Fruit fly (Drosophila melanogaster) whole organism, embryonic: ENCODE results near the gene CG42324.

Experiments
- Abd-B ChIP-seq: fragments of 200-800 bp; sonication (Bioruptor generic); optimal IDR thresholded peaks from 2 replicates; lab custom pipeline; 2018; ENCODE audit warnings: missing biosample characterization, mild to moderate bottlenecking, missing genetic modification characterization, moderate library complexity
- Adf1 ChIP-seq: fragments of 200-800 bp; sonication (Bioruptor generic); IDR thresholded peaks from 2 replicates; pipeline ENCODE4 v1.3.6; 2022; ENCODE audit warnings: missing biosample characterization, missing genetic modification characterization
- Aef1 ChIP-seq: fragments of 200-800 bp; sonication (Bioruptor generic); IDR thresholded peaks from 3 replicates; pipeline ENCODE4 v1.3.6; 2022; ENCODE audit warnings: missing biosample characterization, missing genetic modification characterization
- Awh ChIP-seq: fragments of 200-800 bp; sonication (Bioruptor generic); IDR thresholded peaks from 2 replicates; pipeline ENCODE4, ENCODE4 v1.3.6; 2022; ENCODE audit warnings: missing biosample characterization, missing genetic modification characterization
- CG10147 ChIP-seq: fragments of 200-800 bp; sonication (Bioruptor generic); optimal IDR thresholded peaks from 2 replicates; lab custom pipeline; 2019; ENCODE audit warnings: missing biosample characterization, mild to moderate bottlenecking, missing genetic modification characterization, moderate library complexity
- CG10366 ChIP-seq: fragments of 200-800 bp; sonication (Bioruptor generic); IDR thresholded peaks from 2 replicates; pipeline ENCODE4 v1.3.6; 2022; ENCODE audit warnings: missing biosample characterization, missing genetic modification characterization
- CG10565 ChIP-seq: fragments of 200-800 bp; sonication (Bioruptor generic); optimal IDR thresholded peaks from 3 replicates; lab custom pipeline; 2016; ENCODE audit warnings: missing biosample characterization, mild to moderate bottlenecking, missing genetic modification characterization
- CG12659 ChIP-seq: fragments of 200-800 bp; sonication (Bioruptor generic); optimal IDR thresholded peaks from 3 replicates; lab custom pipeline; 2017; ENCODE audit warnings: mild to moderate bottlenecking, missing biosample characterization, missing genetic modification reagents, missing genetic modification characterization
- CG15601 ChIP-seq: fragments of 200-800 bp; sonication (Bioruptor generic); optimal IDR thresholded peaks from 3 replicates; lab custom pipeline; 2019; ENCODE audit warnings: missing biosample characterization, mild to moderate bottlenecking, missing genetic modification characterization, moderate library complexity
- CG18011 ChIP-seq: fragments of 200-800 bp; sonication (Bioruptor generic); optimal IDR thresholded peaks from 2 replicates; lab custom pipeline; 2017; ENCODE audit warnings: missing biosample characterization, missing genetic modification characterization, mild to moderate bottlenecking, moderate library complexity, missing genotype
- CG1832 ChIP-seq: fragments of 200-800 bp; sonication (Bioruptor generic); optimal IDR thresholded peaks from 2 replicates; lab custom pipeline; 2017; ENCODE audit warnings: missing biosample characterization, mild to moderate bottlenecking, missing genetic modification characterization, inconsistent platforms
- CG18764 ChIP-seq: fragments of 200-800 bp; sonication (Bioruptor generic); optimal IDR thresholded peaks from 3 replicates; lab custom pipeline; 2016; ENCODE audit warnings: missing biosample characterization, missing genetic modification characterization
- CG30403 ChIP-seq: fragments of 200-800 bp; sonication (Bioruptor generic); optimal IDR thresholded peaks from 3 replicates; lab custom pipeline; 2016; ENCODE audit warnings: missing biosample characterization, missing genetic modification characterization
- CG30431 ChIP-seq: fragments of 200-800 bp; sonication (Bioruptor generic); optimal IDR thresholded peaks from 2 replicates; lab custom pipeline; 2017; ENCODE audit warnings: missing biosample characterization, missing genetic modification characterization
- CG31388 ChIP-seq: fragments of 200-800 bp; sonication (Bioruptor generic); optimal IDR thresholded peaks from 2 replicates; lab custom pipeline; 2016; ENCODE audit warnings: missing biosample characterization, missing genetic modification characterization
- CG33557 ChIP-seq: fragments of 200-800 bp; sonication (Bioruptor generic); optimal IDR thresholded peaks from 2 replicates; lab custom pipeline; 2019; ENCODE audit warnings: missing biosample characterization, mild to moderate bottlenecking, missing genetic modification characterization, moderate library complexity
- CG3847 ChIP-seq: fragments of 200-800 bp; sonication (Bioruptor generic); IDR thresholded peaks from 2 replicates; pipeline ENCODE4 v1.3.6; 2022; ENCODE audit warnings: missing biosample characterization, missing genetic modification characterization
- CG43689 ChIP-seq: fragments of 200-800 bp; sonication (Bioruptor generic); IDR thresholded peaks from 2 replicates; pipeline ENCODE4 v1.3.6; 2022; ENCODE audit warnings: missing biosample characterization, missing genetic modification characterization
- CG4854 ChIP-seq: fragments of 200-800 bp; sonication (Bioruptor generic); optimal IDR thresholded peaks from 2 replicates; lab custom pipeline; 2016; ENCODE audit warnings: missing biosample characterization, missing genetic modification characterization, inconsistent platforms
- CG6175 ChIP-seq: fragments of 200-800 bp; sonication (Bioruptor generic); IDR thresholded peaks from 3 replicates; pipeline ENCODE4 v1.3.6; 2022; ENCODE audit warnings: missing biosample characterization, missing genetic modification characterization
- CG7372 ChIP-seq: fragments of 200-800 bp; sonication (Bioruptor generic); IDR thresholded peaks from 2 replicates; pipeline ENCODE4 v1.3.6; 2022; ENCODE audit warnings: missing biosample characterization, missing genetic modification characterization
- CG7556 ChIP-seq: fragments of 200-800 bp; sonication (Bioruptor generic); optimal IDR thresholded peaks from 2 replicates; lab custom pipeline; 2017; ENCODE audit warnings: missing biosample characterization, mild to moderate bottlenecking, missing genetic modification characterization
- CG7745 ChIP-seq: fragments of 200-800 bp; sonication (Bioruptor generic); optimal IDR thresholded peaks from 2 replicates; lab custom pipeline; 2018; ENCODE audit warnings: missing biosample characterization, mild to moderate bottlenecking, missing genetic modification characterization, moderate library complexity
- CG7786 ChIP-seq: fragments of 200-800 bp; sonication (Bioruptor generic); optimal IDR thresholded peaks from 2 replicates; lab custom pipeline; 2016; ENCODE audit warnings: missing biosample characterization, missing genetic modification characterization
- CG7963 ChIP-seq: fragments of 200-800 bp; sonication (Bioruptor generic); IDR thresholded peaks from 3 replicates; pipeline ENCODE4 v1.3.6; 2022; ENCODE audit warnings: missing biosample characterization, missing genetic modification characterization; ENCODE audit not compliant: partially characterized antibody
- CG8765 ChIP-seq: fragments of 200-800 bp; sonication (Bioruptor generic); IDR thresholded peaks from 2 replicates; pipeline ENCODE4 v1.3.6; 2022; ENCODE audit warnings: missing biosample characterization, missing genetic modification characterization
- CG9215 ChIP-seq: fragments of 200-800 bp; sonication (Bioruptor generic); IDR thresholded peaks from 2 replicates; pipeline ENCODE4 v1.3.6; 2022; ENCODE audit warnings: missing biosample characterization, missing genetic modification characterization
- Doc2 ChIP-seq: fragments of 200-800 bp; sonication (Bioruptor generic); IDR thresholded peaks from 2 replicates; pipeline ENCODE4 v1.3.6; 2022; ENCODE audit warnings: missing biosample characterization, missing genetic modification characterization
- Elba2 ChIP-seq: fragments of 200-800 bp; sonication (Bioruptor generic); optimal IDR thresholded peaks from 3 replicates; lab custom pipeline; 2016; ENCODE audit warnings: missing biosample characterization, missing genetic modification characterization
- MESR4 ChIP-seq: fragments of 200-800 bp; sonication (Bioruptor generic); optimal IDR thresholded peaks from 2 replicates; lab custom pipeline; 2018; ENCODE audit warnings: missing biosample characterization, mild to moderate bottlenecking, missing genetic modification characterization, moderate library complexity
- NC2β ChIP-seq: fragments of 200-800 bp; sonication (Bioruptor generic); optimal IDR thresholded peaks from 2 replicates; lab custom pipeline; 2016; ENCODE audit warnings: missing biosample characterization, missing genetic modification characterization
- NFAT ChIP-seq: fragments of 200-800 bp; sonication (Bioruptor generic); IDR thresholded peaks from 2 replicates; pipeline ENCODE4 v1.3.6; 2022; ENCODE audit warnings: missing biosample characterization, missing genetic modification characterization
- Opbp ChIP-seq: fragments of 200-800 bp; sonication (Bioruptor generic); IDR thresholded peaks from 3 replicates; pipeline ENCODE4 v1.3.6; 2022; ENCODE audit warnings: missing biosample characterization, missing genetic modification characterization; ENCODE audit not compliant: partially characterized antibody
- Optix ChIP-seq: fragments of 200-800 bp; sonication (Bioruptor generic); IDR thresholded peaks from 3 replicates; pipeline ENCODE4 v1.3.6; 2022; ENCODE audit warnings: missing biosample characterization, missing genetic modification characterization
- Ssrp ChIP-seq: fragments of 200-800 bp; sonication (Bioruptor generic); optimal IDR thresholded peaks from 2 replicates; lab custom pipeline; 2018; ENCODE audit warnings: missing biosample characterization, mild to moderate bottlenecking, missing genetic modification characterization, moderate library complexity
- ara ChIP-seq: fragments of 200-800 bp; sonication (Bioruptor generic); IDR thresholded peaks from 2 replicates; pipeline ENCODE4 v1.3.6; 2022; ENCODE audit warnings: missing biosample characterization, missing genetic modification characterization
- bcd ChIP-seq: fragments of 200-800 bp; sonication (Bioruptor generic); optimal IDR thresholded peaks from 2 replicates; lab custom pipeline; 2017; ENCODE audit warnings: missing biosample characterization, mild to moderate bottlenecking, missing genetic modification characterization
- bigmax ChIP-seq: fragments of 200-800 bp; sonication (Bioruptor generic); optimal IDR thresholded peaks from 2 replicates; lab custom pipeline; 2018; ENCODE audit warnings: missing biosample characterization, mild to moderate bottlenecking, missing genetic modification characterization
- bowl ChIP-seq: fragments of 200-800 bp; sonication (Bioruptor generic); IDR thresholded peaks from 2 replicates; pipeline ENCODE4 v1.3.6; 2022; ENCODE audit warnings: missing biosample characterization, missing genetic modification characterization
- chm ChIP-seq: fragments of 200-800 bp; sonication (Bioruptor generic); IDR thresholded peaks from 2 replicates; pipeline ENCODE4 v1.3.6; 2022; ENCODE audit warnings: missing biosample characterization, missing genetic modification characterization
- fd64A ChIP-seq: fragments of 200-800 bp; sonication (Bioruptor generic); optimal IDR thresholded peaks from 3 replicates; lab custom pipeline; 2018; ENCODE audit warnings: missing biosample characterization, mild to moderate bottlenecking, missing genetic modification characterization
- gcm2 ChIP-seq: fragments of 200-800 bp; sonication (Bioruptor generic); optimal IDR thresholded peaks from 2 replicates; lab custom pipeline; 2016; ENCODE audit warnings: missing biosample characterization, missing genetic modification characterization
- gsb ChIP-seq: fragments of 200-800 bp; sonication (Bioruptor generic); IDR thresholded peaks from 2 replicates; pipeline ENCODE4 v1.3.6; 2022; ENCODE audit warnings: missing biosample characterization, missing genetic modification characterization
- oc ChIP-seq: fragments of 200-800 bp; sonication (Bioruptor generic); optimal IDR thresholded peaks from 2 replicates; lab custom pipeline; 2018; ENCODE audit warnings: missing biosample characterization, mild to moderate bottlenecking, missing genetic modification characterization, moderate library complexity
- sc ChIP-seq, 3 experiments: fragments of >200 bp in 2 of 3; fragments of 200-800 bp in 1 of 3; sonication (Bioruptor generic) in 1 of 3; optimal IDR thresholded peaks; 2 replicates in 2 of 3; 3 replicates in 1 of 3; lab custom pipeline; 2017; ENCODE audit warnings: mild to moderate bottlenecking in 1 of 3, missing biosample characterization in 1 of 3, missing genetic modification characterization in 1 of 3, missing genetic modification reagents in 1 of 3
- schlank ChIP-seq: fragments of 200-800 bp; sonication (Bioruptor generic); optimal IDR thresholded peaks from 2 replicates; lab custom pipeline; 2018; ENCODE audit warnings: missing biosample characterization, mild to moderate bottlenecking, missing genetic modification characterization
- sob ChIP-seq: fragments of 200-800 bp; sonication (Bioruptor generic); IDR thresholded peaks from 2 replicates; pipeline ENCODE4 v1.3.6; 2022; ENCODE audit warnings: missing biosample characterization, missing genetic modification characterization
- sug ChIP-seq: fragments of 200-800 bp; optimal IDR thresholded peaks from 2 replicates; lab custom pipeline; 2019; ENCODE audit warnings: missing biosample characterization, mild to moderate bottlenecking, missing genetic modification characterization, moderate library complexity
- yki ChIP-seq: fragments of >200 bp; optimal IDR thresholded peaks from 3 replicates; lab custom pipeline; 2018
- zf30C ChIP-seq: fragments of 200-800 bp; sonication (Bioruptor generic); optimal IDR thresholded peaks from 3 replicates; lab custom pipeline; 2018; ENCODE audit warnings: missing biosample characterization, mild to moderate bottlenecking, missing genetic modification characterization

Gene CG42324

dm6 chr3L:3460402-3461027, 11.7 kb upstream of the CG42324 start, which contains the start of gene eIF5B (continued):
- TF ChIP-seq CG31388 (no peak), schlank (peak; percentile 42), CG43689 (GFP tag; lab: Robert Waterston, UW) (peak; percentile 79), Awh (GFP tag; lab: Robert Waterston, UW) (peak; percentile 36), bowl (GFP tag; lab: Robert Waterston, UW) (peak; percentile 61; the same call in 1 of the 2 replicates), CG7786 (GFP tag; lab: Kevin White, UChicago) (peak; percentile 48), oc (tag; lab: Kevin White, UChicago) (no peak), CG18764 (GFP tag; lab: Kevin White, UChicago) (peak; percentile 44), CG9215 (GFP tag; lab: Robert Waterston, UW) (peak; percentile 87), NC2β (GFP tag; lab: Kevin White, UChicago) (peak; percentile 2), CG30431 (GFP tag; lab: Kevin White, UChicago) (peak; percentile 87), CG4854 (GFP tag; lab: Kevin White, UChicago) (no peak), CG7745 (no peak), CG10366 (GFP tag; lab: Robert Waterston, UW) (peak; percentile 87), MESR4 (GFP tag; lab: Kevin White, UChicago) (peak; percentile 94), CG18011 (GFP tag; lab: Kevin White, UChicago) (peak; percentile 40), CG10147 (GFP tag; lab: Kevin White, UChicago) (peak; percentile 33), CG15601 (tag; lab: Kevin White, UChicago) (peak; percentile 59), sc (optimal IDR thresholded peaks at IDR 0.05; lab: Kevin White, UChicago) (no peak), sc (GFP tag; optimal IDR thresholded peaks at IDR 0.05; lab: Kevin White, UChicago) (peak; percentile 69), gsb (GFP tag; lab: Robert Waterston, UW) (peak; percentile 70), CG7372 (GFP tag; lab: Robert Waterston, UW) (peak; percentile 78), CG33557 (peak; percentile 70), Aef1 (GFP tag; lab: Robert Waterston, UW) (peak; percentile 81), chm (peak; percentile 75), CG7963 (GFP tag; lab: Robert Waterston, UW) (no peak), zf30C (GFP tag; lab: Kevin White, UChicago) (no peak), Doc2 (GFP tag; lab: Robert Waterston, UW) (0 out of 2 replicates have a peak, but pooled peaks have one; percentile 31), Optix (GFP tag; lab: Robert Waterston, UW) (peak; percentile 90), CG10565 (GFP tag; lab: Kevin White, UChicago) (no peak), CG12659 (GFP tag; lab: Kevin White, UChicago) (peak; percentile 84), CG30403 (GFP tag; lab: Kevin White, UChicago) (peak; percentile 87), CG3847 (GFP tag; lab: Robert Waterston, UW) (peak; percentile 91), CG6175 (GFP tag; lab: Robert Waterston, UW) (peak; percentile 74; the same call in 2 of the 3 replicates), yki (lab: Kevin White, UChicago) (no peak), Elba2 (peak; percentile 61), bcd (peak; percentile 80), NFAT (GFP tag; lab: Robert Waterston, UW) (peak; percentile 87), Abd-B (GFP tag; lab: Kevin White, UChicago) (peak; percentile 82), Adf1 (GFP tag; lab: Robert Waterston, UW) (peak; percentile 57), bigmax (GFP tag; lab: Kevin White, UChicago) (peak; percentile 8), Ssrp (tag; lab: Kevin White, UChicago) (peak; percentile 81), gcm2 (GFP tag; lab: Kevin White, UChicago) (peak; percentile 47), sug (tag; lab: Kevin White, UChicago) (peak; percentile 73), CG8765 (peak; percentile 71; the same call in 1 of the 2 replicates), ara (peak; percentile 71), sob (GFP tag; lab: Robert Waterston, UW) (peak; percentile 74; the same call in 1 of the 2 replicates), fd64A (peak; percentile 2), Opbp (GFP tag; lab: Robert Waterston, UW) (no peak), CG1832 (GFP tag; lab: Kevin White, UChicago) (no peak), CG7556 (GFP tag; lab: Kevin White, UChicago) (peak; percentile 60)
